Fruit fly (Drosophila melanogaster) whole organism, embryonic: ENCODE measurements around the gene Ssu72.

ENCODE experiments used
- Atf6 ChIP-seq: fragments of 200-800 bp; sonication (Bioruptor generic); IDR thresholded peaks from 2 replicates; pipeline ENCODE4 v1.3.6; 2022; ENCODE audit warnings: missing biosample characterization, missing genetic modification characterization
- CG10147 ChIP-seq: fragments of 200-800 bp; sonication (Bioruptor generic); optimal IDR thresholded peaks from 2 replicates; lab custom pipeline; 2019; ENCODE audit warnings: missing biosample characterization, mild to moderate bottlenecking, missing genetic modification characterization, moderate library complexity
- CG10274 ChIP-seq: fragments of 200-800 bp; sonication (Bioruptor generic); optimal IDR thresholded peaks from 3 replicates; lab custom pipeline; 2017; ENCODE audit warnings: missing biosample characterization, mild to moderate bottlenecking, missing genetic modification characterization
- CG10366 ChIP-seq: fragments of 200-800 bp; sonication (Bioruptor generic); IDR thresholded peaks from 2 replicates; pipeline ENCODE4 v1.3.6; 2022; ENCODE audit warnings: missing biosample characterization, missing genetic modification characterization
- CG10462 ChIP-seq: fragments of 200-800 bp; sonication (Bioruptor generic); optimal IDR thresholded peaks from 2 replicates; lab custom pipeline; 2016; ENCODE audit warnings: missing biosample characterization, missing genetic modification characterization
- CG11247 ChIP-seq: fragments of 200-800 bp; sonication (Bioruptor generic); IDR thresholded peaks from 2 replicates; pipeline ENCODE4 v1.3.6; 2022; ENCODE audit warnings: missing biosample characterization, missing genetic modification characterization
- CG11504 ChIP-seq: fragments of 200-800 bp; sonication (Bioruptor generic); optimal IDR thresholded peaks from 3 replicates; lab custom pipeline; 2019; ENCODE audit warnings: missing biosample characterization, mild to moderate bottlenecking, missing genetic modification characterization, moderate library complexity
- CG11723 ChIP-seq: fragments of 200-800 bp; sonication (Bioruptor generic); optimal IDR thresholded peaks from 2 replicates; lab custom pipeline; 2017; ENCODE audit warnings: missing biosample characterization, mild to moderate bottlenecking, missing genetic modification characterization
- CG15479 ChIP-seq: fragments of 200-800 bp; sonication (Bioruptor generic); optimal IDR thresholded peaks from 3 replicates; lab custom pipeline; 2019; ENCODE audit warnings: missing biosample characterization, mild to moderate bottlenecking, missing genetic modification characterization, moderate library complexity
- CG15696 ChIP-seq: fragments of 200-800 bp; sonication (Bioruptor generic); optimal IDR thresholded peaks from 2 replicates; lab custom pipeline; 2019; ENCODE audit warnings: missing biosample characterization, mild to moderate bottlenecking, missing genetic modification characterization, moderate library complexity
- CG17802 ChIP-seq: fragments of 200-800 bp; sonication (Bioruptor generic); optimal IDR thresholded peaks from 2 replicates; lab custom pipeline; 2018; ENCODE audit warnings: missing biosample characterization, mild to moderate bottlenecking, missing genetic modification characterization, moderate library complexity
- CG2199 ChIP-seq: fragments of 200-800 bp; sonication (Bioruptor generic); IDR thresholded peaks from 3 replicates; pipeline ENCODE4 v1.3.6; 2022; ENCODE audit warnings: missing biosample characterization, missing genetic modification characterization
- CG3163 ChIP-seq: fragments of 200-800 bp; sonication (Bioruptor generic); optimal IDR thresholded peaks from 3 replicates; lab custom pipeline; 2016; ENCODE audit warnings: missing biosample characterization, missing genetic modification characterization
- CG4404 ChIP-seq: fragments of 200-800 bp; sonication (Bioruptor generic); IDR thresholded peaks from 2 replicates; pipeline ENCODE4 v1.3.6; 2022; ENCODE audit warnings: missing biosample characterization, missing genetic modification characterization
- CG4617 ChIP-seq: fragments of 200-800 bp; sonication (Bioruptor generic); optimal IDR thresholded peaks from 3 replicates; lab custom pipeline; 2016; ENCODE audit warnings: missing biosample characterization, missing genetic modification characterization, borderline replicate concordance
- CG6765 ChIP-seq: fragments of 200-800 bp; sonication (Bioruptor generic); optimal IDR thresholded peaks from 3 replicates; lab custom pipeline; 2017; ENCODE audit warnings: missing biosample characterization, mild to moderate bottlenecking, missing genetic modification characterization
- CTCF ChIP-seq: fragments of 200-800 bp; sonication (Bioruptor generic); optimal IDR thresholded peaks from 2 replicates; lab custom pipeline; 2017; ENCODE audit warnings: missing biosample characterization, mild to moderate bottlenecking, missing genetic modification characterization, moderate library complexity
- HmgD ChIP-seq: fragments of 200-800 bp; sonication (Bioruptor generic); optimal IDR thresholded peaks from 3 replicates; lab custom pipeline; 2016; ENCODE audit warnings: missing biosample characterization, missing genetic modification characterization
- Kr ChIP-seq: fragments of 200-800 bp; sonication (Bioruptor generic); optimal IDR thresholded peaks from 2 replicates; lab custom pipeline; 2017; ENCODE audit warnings: missing biosample characterization, mild to moderate bottlenecking, missing genetic modification characterization
- MESR4 ChIP-seq: fragments of 200-800 bp; sonication (Bioruptor generic); optimal IDR thresholded peaks from 2 replicates; lab custom pipeline; 2018; ENCODE audit warnings: missing biosample characterization, mild to moderate bottlenecking, missing genetic modification characterization, moderate library complexity
- Neu2 ChIP-seq: fragments of 200-800 bp; sonication (Bioruptor generic); optimal IDR thresholded peaks from 3 replicates; lab custom pipeline; 2016; ENCODE audit warnings: missing biosample characterization, missing genetic modification characterization, borderline replicate concordance
- Oaz ChIP-seq: fragments of 200-800 bp; sonication (Bioruptor generic); IDR thresholded peaks from 2 replicates; pipeline ENCODE4 v1.3.6; 2022; ENCODE audit warnings: missing biosample characterization, missing genetic modification characterization
- PHDP ChIP-seq: fragments of 200-800 bp; sonication (Bioruptor generic); optimal IDR thresholded peaks from 3 replicates; lab custom pipeline; 2018; ENCODE audit warnings: missing biosample characterization, mild to moderate bottlenecking, missing genetic modification characterization, moderate library complexity
- ara ChIP-seq: fragments of 200-800 bp; sonication (Bioruptor generic); IDR thresholded peaks from 2 replicates; pipeline ENCODE4 v1.3.6; 2022; ENCODE audit warnings: missing biosample characterization, missing genetic modification characterization
- ato ChIP-seq: fragments of 200-800 bp; sonication (Bioruptor generic); IDR thresholded peaks from 2 replicates; pipeline ENCODE4 v1.3.6; 2022; ENCODE audit warnings: missing biosample characterization, missing genetic modification characterization; ENCODE audit not compliant: partially characterized antibody
- crc ChIP-seq: fragments of 200-800 bp; sonication (Bioruptor generic); optimal IDR thresholded peaks from 2 replicates; lab custom pipeline; 2016; ENCODE audit warnings: missing biosample characterization, missing genetic modification characterization
- danr ChIP-seq: fragments of 200-800 bp; sonication (Bioruptor generic); IDR thresholded peaks from 2 replicates; pipeline ENCODE4 v1.3.6; 2022; ENCODE audit warnings: missing biosample characterization, missing genetic modification characterization
- dm ChIP-seq: fragments of 200-800 bp; sonication (Bioruptor generic); optimal IDR thresholded peaks from 3 replicates; lab custom pipeline; 2016; ENCODE audit warnings: missing biosample characterization, missing genetic modification characterization
- ems ChIP-seq: fragments of 200-800 bp; sonication (Bioruptor generic); optimal IDR thresholded peaks from 3 replicates; lab custom pipeline; 2016; ENCODE audit warnings: missing biosample characterization, missing genetic modification characterization
- fd64A ChIP-seq: fragments of 200-800 bp; sonication (Bioruptor generic); optimal IDR thresholded peaks from 3 replicates; lab custom pipeline; 2018; ENCODE audit warnings: missing biosample characterization, mild to moderate bottlenecking, missing genetic modification characterization
- insv ChIP-seq, 2 experiments: fragments of 200-800 bp; sonication (Bioruptor generic); optimal IDR thresholded peaks; 3 replicates each; lab custom pipeline; 2016 to 2018; ENCODE audit warnings: missing biosample characterization in 2 of 2, missing genetic modification characterization in 2 of 2
- inv ChIP-seq: fragments of 200-800 bp; sonication (Bioruptor generic); IDR thresholded peaks from 2 replicates; pipeline ENCODE4 v1.3.6; 2022; ENCODE audit warnings: missing biosample characterization, missing genetic modification characterization; ENCODE audit not compliant: partially characterized antibody
- lola ChIP-seq, 3 experiments: fragments of >200 bp in 2 of 3; fragments of 200-800 bp in 1 of 3; sonication (Bioruptor generic) in 1 of 3; optimal IDR thresholded peaks; 2 replicates each; lab custom pipeline; 2017 to 2019; ENCODE audit warnings: missing biosample characterization in 3 of 3, missing genetic modification characterization in 3 of 3, mild to moderate bottlenecking in 1 of 3, moderate library complexity in 1 of 3
- luna ChIP-seq: fragments of 200-800 bp; sonication (Bioruptor generic); optimal IDR thresholded peaks from 2 replicates; lab custom pipeline; 2016; ENCODE audit warnings: missing biosample characterization, missing genetic modification characterization
- otp ChIP-seq: fragments of 200-800 bp; sonication (Bioruptor generic); IDR thresholded peaks from 3 replicates; pipeline ENCODE4, ENCODE4 v1.3.6; 2022; ENCODE audit warnings: missing biosample characterization, missing genetic modification characterization
- ranshi ChIP-seq: fragments of 200-800 bp; sonication (Bioruptor generic); IDR thresholded peaks from 2 replicates; pipeline ENCODE4 v1.3.6; 2022; ENCODE audit warnings: missing biosample characterization, missing genetic modification characterization
- repo ChIP-seq: fragments of 200-800 bp; sonication (Bioruptor generic); optimal IDR thresholded peaks from 2 replicates; lab custom pipeline; 2016; ENCODE audit warnings: missing biosample characterization, missing genetic modification characterization
- sna ChIP-seq: fragments of 200-800 bp; sonication (Bioruptor generic); IDR thresholded peaks from 2 replicates; pipeline ENCODE4 v1.3.6; 2022; ENCODE audit warnings: missing biosample characterization, missing genetic modification characterization; ENCODE audit not compliant: partially characterized antibody
- sr ChIP-seq: fragments of 200-800 bp; sonication (Bioruptor generic); IDR thresholded peaks from 3 replicates; pipeline ENCODE4 v1.3.6; 2022; ENCODE audit warnings: missing biosample characterization, missing genetic modification characterization
- stc ChIP-seq: fragments of 200-800 bp; sonication (Bioruptor generic); IDR thresholded peaks from 2 replicates; pipeline ENCODE4 v1.3.6; 2022; ENCODE audit warnings: missing biosample characterization, missing genetic modification characterization
- tll ChIP-seq, 2 experiments: fragments of 200-800 bp in 1 of 2; fragments of >200 bp in 1 of 2; sonication (Bioruptor generic) in 1 of 2; optimal IDR thresholded peaks; 2 replicates each; lab custom pipeline; 2017 to 2019; ENCODE audit warnings: missing biosample characterization in 2 of 2, missing genetic modification characterization in 2 of 2, mild to moderate bottlenecking in 1 of 2, moderate library complexity in 1 of 2
- trem ChIP-seq: fragments of 200-800 bp; optimal IDR thresholded peaks from 3 replicates; lab custom pipeline; 2019; ENCODE audit warnings: missing biosample characterization, mild to moderate bottlenecking, missing genetic modification characterization, moderate library complexity

Ssu72 gene

DNA sequence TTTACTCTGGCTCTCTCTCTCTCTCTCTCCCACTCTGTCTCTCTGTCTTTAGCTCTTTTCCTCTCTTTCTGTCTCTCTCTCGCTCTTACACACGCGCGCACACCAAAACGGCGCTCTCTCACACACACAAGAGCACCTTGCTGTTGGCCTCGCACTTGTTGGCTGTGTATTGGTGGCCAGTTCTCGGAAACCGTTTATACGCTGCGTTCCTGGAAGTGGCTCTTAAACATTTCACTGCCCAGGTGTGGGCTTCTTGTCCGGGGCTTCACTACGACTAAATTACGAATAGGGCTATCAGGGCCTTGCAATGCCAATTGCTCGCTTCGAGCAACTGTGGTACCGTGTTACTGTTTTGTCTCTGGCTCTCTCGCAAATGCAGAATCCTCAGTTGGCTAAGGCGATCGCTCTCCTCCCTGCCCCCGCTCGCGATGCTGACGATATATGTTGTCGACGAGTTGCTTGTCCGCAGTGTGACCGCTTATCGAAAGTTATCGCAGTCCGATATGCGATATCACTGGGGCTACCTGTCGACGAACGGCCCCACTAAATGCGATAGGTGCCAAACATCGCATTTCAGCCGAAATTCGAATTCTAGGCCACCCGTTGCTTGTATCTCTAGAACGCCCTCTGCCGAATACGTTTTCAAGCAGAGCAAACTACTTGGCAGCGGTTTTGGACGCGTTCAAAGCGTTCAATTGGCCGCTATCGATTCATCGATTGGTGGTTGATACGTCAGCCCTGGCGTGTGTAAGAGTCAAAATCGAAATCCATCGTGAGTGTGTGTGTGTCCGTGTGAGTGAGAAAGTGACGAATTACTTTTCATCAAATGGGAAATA, 18.9 kb downstream of the Ssu72 start, which contains the start of the genes dome and Ubqn (continued):
- TF ChIP-seq PHDP (tag; lab: Kevin White, UChicago) (no peak), Kr (no peak), sr (GFP tag; lab: Robert Waterston, UW) (no peak), crc (GFP tag; lab: Kevin White, UChicago) (no peak), CG11723 (GFP tag; lab: Kevin White, UChicago) (no peak), stc (GFP tag; lab: Robert Waterston, UW) (no peak), MESR4 (GFP tag; lab: Kevin White, UChicago) (peak; percentile 74), Atf6 (no peak), repo (no peak), CG15479 (GFP tag; lab: Kevin White, UChicago) (no peak), Oaz (no peak), luna (no peak), danr (0 out of 2 replicates have a peak, but pooled peaks have one; percentile 7), CTCF (GFP tag; lab: Kevin White, UChicago) (peak; percentile 76), CG3163 (peak; percentile 60), HmgD (peak; percentile 1), insv (GFP tag; optimal IDR thresholded peaks at IDR 0.05; lab: Kevin White, UChicago) (no peak), ranshi (GFP tag; lab: Robert Waterston, UW) (no peak), CG11504 (tag; lab: Kevin White, UChicago) (no peak), fd64A (GFP tag; lab: Kevin White, UChicago) (no peak), CG10462 (no peak), CG6765 (GFP tag; lab: Kevin White, UChicago) (no peak), ems (GFP tag; lab: Kevin White, UChicago) (no peak), CG15696 (no peak), trem (tag; lab: Kevin White, UChicago) (peak; percentile 57), ara (GFP tag; lab: Robert Waterston, UW) (no peak), tll (GFP tag; optimal IDR thresholded peaks at IDR 0.05; lab: Kevin White, UChicago) (peak; percentile 93 to 94), ato (GFP tag; lab: Robert Waterston, UW) (peak; percentile 82), lola (GFP tag; optimal IDR thresholded peaks at IDR 0.05; lab: Kevin White, UChicago) (no peak), Neu2 (peak; percentile 82), CG10366 (GFP tag; lab: Robert Waterston, UW) (no peak), CG4617 (GFP tag; lab: Kevin White, UChicago) (peak; percentile 51), dm (GFP tag; lab: Kevin White, UChicago) (peak; percentile 22), otp (GFP tag; lab: Robert Waterston, UW) (no peak), inv (GFP tag; lab: Robert Waterston, UW) (peak; percentile 93), CG2199 (GFP tag; lab: Robert Waterston, UW) (no peak), CG4404 (GFP tag; lab: Robert Waterston, UW) (no peak), sna (GFP tag; lab: Robert Waterston, UW) (peak; percentile 88), CG17802 (no peak), CG10274 (GFP tag; lab: Kevin White, UChicago) (no peak), CG10147 (GFP tag; lab: Kevin White, UChicago) (no peak), CG11247 (GFP tag; lab: Robert Waterston, UW) (no peak)
